Fruit fly (Drosophila melanogaster): ENCODE measurements around the gene CG42655.
A peak's percentile ranks its signal among the peaks of the same experiment; 100 is the strongest.

The CG42655 gene

DNA sequence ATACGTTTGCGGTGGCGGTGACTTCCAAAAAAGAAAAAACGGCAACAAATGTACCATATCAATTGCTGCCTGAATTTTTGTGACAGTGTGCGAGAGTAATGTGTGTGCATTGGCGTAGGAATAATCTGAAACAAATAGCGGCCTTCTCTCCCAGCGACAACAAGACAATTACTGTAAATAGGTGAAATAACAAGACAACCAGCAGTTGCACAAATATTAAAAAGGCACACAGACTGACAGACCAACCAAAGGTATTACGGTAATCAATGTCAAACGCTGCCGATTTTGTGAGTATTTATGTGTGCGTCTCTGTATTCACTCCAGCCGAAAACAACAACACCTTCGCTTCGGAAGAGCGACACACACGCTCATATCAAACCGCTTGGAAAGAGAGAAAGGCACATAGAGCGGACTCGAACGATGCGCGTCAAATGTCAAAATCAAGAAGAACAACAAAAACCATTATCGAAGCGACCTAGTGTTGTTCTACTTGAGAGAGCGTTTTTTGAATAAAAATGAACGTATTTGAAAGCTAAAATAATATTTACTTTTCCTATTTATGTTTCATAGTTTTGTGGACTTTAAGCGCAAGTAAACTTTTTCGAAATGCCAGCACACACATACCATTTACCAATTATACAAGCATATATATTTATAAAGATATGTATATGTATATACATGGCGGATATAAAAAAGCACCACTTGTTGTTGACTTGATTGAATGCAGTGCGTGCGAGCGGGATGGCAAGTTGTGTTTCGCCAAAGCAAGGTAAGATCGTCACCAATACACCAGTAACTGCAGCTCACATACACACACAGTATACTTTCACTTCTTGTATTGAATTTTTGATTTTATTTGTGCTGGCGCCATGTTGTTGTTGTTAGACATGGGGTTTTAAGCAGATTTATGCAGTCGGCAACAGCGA, 46.5 kb downstream of the CG42655 start (continued):
- TF ChIP-seq grau (tag; optimal IDR thresholded peaks at IDR 0.05) (peak; percentile 20), CG10147 (GFP tag; optimal IDR thresholded peaks at IDR 0.05) (no peak), kni (GFP tag; optimal IDR thresholded peaks at IDR 0.05) (peak; percentile 92), CG12942 (GFP tag; optimal IDR thresholded peaks at IDR 0.05) (no peak), CG1233 (GFP tag; optimal IDR thresholded peaks at IDR 0.05) (peak; percentile 68), cas (GFP tag; IDR thresholded peaks at IDR 0.05) (no peak), pb (GFP tag; optimal IDR thresholded peaks at IDR 0.05) (peak; percentile 17), Hr51 (GFP tag; optimal IDR thresholded peaks at IDR 0.05) (peak in 1 of 2 experiments; percentile 39), dati (GFP tag; IDR thresholded peaks at IDR 0.05) (no peak), Opbp (GFP tag; IDR thresholded peaks at IDR 0.05; ENCODE audit: partially characterized antibody) (no peak), Rfx (GFP tag; IDR thresholded peaks at IDR 0.05) (peak; percentile 57; the same call in 1 of the 2 replicates), salm (tag; optimal IDR thresholded peaks at IDR 0.05) (peak; percentile 43), Pdp1 (GFP tag; optimal IDR thresholded peaks at IDR 0.05) (peak; percentile 54 to 91), scrt (GFP tag; optimal IDR thresholded peaks at IDR 0.05) (peak; percentile 34), tll (GFP tag; optimal IDR thresholded peaks at IDR 0.05) (peak in 1 of 2 experiments; percentile 61), ewg (GFP tag; optimal IDR thresholded peaks at IDR 0.05) (peak; percentile 59), CG11695 (GFP tag; IDR thresholded peaks at IDR 0.05) (peak; percentile 80), CG6654 (GFP tag; optimal IDR thresholded peaks at IDR 0.05) (no peak), CG12104 (GFP tag; optimal IDR thresholded peaks at IDR 0.05) (peak; percentile 69), seq (GFP tag; IDR thresholded peaks at IDR 0.05) (peak; percentile 68; the same call in 1 of the 2 replicates), CG34224 (GFP tag; IDR thresholded peaks at IDR 0.05; ENCODE audit: partially characterized antibody) (no peak; the same call in 2 of the 3 replicates), Drgx (GFP tag; IDR thresholded peaks at IDR 0.05) (no peak), bbx (GFP tag; IDR thresholded peaks at IDR 0.05; ENCODE audit: partially characterized antibody) (no peak), CHES-1-like (GFP tag; optimal IDR thresholded peaks at IDR 0.05) (peak; percentile 78), CG13287 (GFP tag; IDR thresholded peaks at IDR 0.05; ENCODE audit: partially characterized antibody) (no peak), mld (GFP tag; IDR thresholded peaks at IDR 0.05; ENCODE audit: partially characterized antibody) (no peak), croc (GFP tag; conservative IDR thresholded peaks at IDR 0.05) (no peak), BtbVII (GFP tag; optimal IDR thresholded peaks at IDR 0.05) (peak; percentile 77), CG8765 (GFP tag; IDR thresholded peaks at IDR 0.05) (no peak), Lpt (GFP tag; optimal IDR thresholded peaks at IDR 0.05) (no peak), dimm (GFP tag; IDR thresholded peaks at IDR 0.05) (no peak), CTCF (GFP tag; optimal IDR thresholded peaks at IDR 0.05) (peak; percentile 16), Six4 (GFP tag; optimal IDR thresholded peaks at IDR 0.05) (peak; percentile 16), danr (GFP tag; IDR thresholded peaks at IDR 0.05) (peak; percentile 19; the same call in 1 of the 2 replicates), disco-r (GFP tag; optimal IDR thresholded peaks at IDR 0.05) (peak; percentile 44), CG7271 (tag; optimal IDR thresholded peaks at IDR 0.05) (peak; percentile 4), corto (GFP tag; optimal IDR thresholded peaks at IDR 0.05) (no peak), sna (GFP tag; IDR thresholded peaks at IDR 0.05; ENCODE audit: partially characterized antibody) (no peak), CG14710 (tag; optimal IDR thresholded peaks at IDR 0.05) (peak; percentile 58), tio (GFP tag; optimal IDR thresholded peaks at IDR 0.05) (no peak), CG8944 (GFP tag; optimal IDR thresholded peaks at IDR 0.05) (peak; percentile 53), sqz (GFP tag; optimal IDR thresholded peaks at IDR 0.05) (peak; percentile 42), B-H1 (GFP tag; IDR thresholded peaks at IDR 0.05) (no peak; the same call in 2 of the 3 replicates), CG10274 (GFP tag; optimal IDR thresholded peaks at IDR 0.05) (peak; percentile 18), CG2202 (tag; optimal IDR thresholded peaks at IDR 0.05) (peak; percentile 71), D (optimal IDR thresholded peaks at IDR 0.05) (peak; percentile 65), D (GFP tag; optimal IDR thresholded peaks at IDR 0.05) (peak; percentile 62), CG2120 (GFP tag; optimal IDR thresholded peaks at IDR 0.05) (peak; percentile 40)
